Fruit fly (Drosophila melanogaster): Measurements from ENCODE around the gene sofe.

DNA sequence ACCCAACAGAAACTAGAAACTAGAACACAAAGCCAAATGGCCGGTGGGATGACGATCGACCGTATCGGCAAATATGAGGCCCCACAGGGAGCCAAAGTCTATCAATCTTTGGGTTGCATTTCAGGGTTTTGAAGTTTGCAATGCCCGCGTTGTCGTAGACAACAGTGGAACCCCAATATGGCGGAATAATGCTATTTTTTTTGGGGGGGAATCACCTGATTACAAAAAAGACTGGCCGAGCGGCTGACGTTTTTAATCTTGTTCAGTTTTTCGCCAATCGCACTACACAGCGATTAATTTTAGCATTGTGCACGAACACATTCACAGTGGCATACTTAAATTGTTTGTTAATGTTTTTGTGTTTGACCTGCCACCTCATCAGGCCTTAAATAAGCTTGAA, 19.2 kb upstream of the sofe start:
- no peak for TF ChIP-seq ara (GFP tag; IDR thresholded peaks at IDR 0.05)
- no peak for TF ChIP-seq ftz-f1 (GFP tag; optimal IDR thresholded peaks at IDR 0.05)
- TF ChIP-seq usp (GFP tag; optimal IDR thresholded peaks at IDR 0.05): no peak
- no peak for TF ChIP-seq CG7372 (GFP tag; IDR thresholded peaks at IDR 0.05)
- TF ChIP-seq bcd (GFP tag; optimal IDR thresholded peaks at IDR 0.05): no peak
- no peak for TF ChIP-seq Abd-B (GFP tag; optimal IDR thresholded peaks at IDR 0.05)
- no peak for TF ChIP-seq CG2120 (GFP tag; optimal IDR thresholded peaks at IDR 0.05)
- no peak for TF ChIP-seq CG10979 (tag; optimal IDR thresholded peaks at IDR 0.05)
